Worm (Caenorhabditis elegans) whole organism, early embryonic: ENCODE results near the gene C33D9.13.

Source experiments
- ama-1 ChIP-seq: fragments of 150-350 bp; optimal IDR thresholded peaks from 2 replicates; lab custom pipeline; 2014
- ceh-13 ChIP-seq: fragments of 200-800 bp; sonication (Bioruptor generic); optimal IDR thresholded peaks from 2 replicates; lab custom pipeline; 2018; ENCODE audit warnings: mild to moderate bottlenecking, missing genetic modification characterization, missing compliant biosample characterization
- flt-1 ChIP-seq: fragments of 200-800 bp; sonication (Bioruptor generic); IDR thresholded peaks from 2 replicates; pipeline ENCODE4 v1.3.6; 2022; ENCODE audit warnings: missing genetic modification characterization, missing compliant biosample characterization
- hmbx-1 ChIP-seq: sonication (generic microtip); optimal IDR thresholded peaks from 2 replicates; lab custom pipeline; 2016; ENCODE audit warnings: mild to moderate bottlenecking, missing genetic modification characterization, missing compliant biosample characterization
- hmg-4 ChIP-seq: fragments of 200-800 bp; sonication (Bioruptor generic); optimal IDR thresholded peaks from 2 replicates; lab custom pipeline; 2018; ENCODE audit warnings: mild to moderate bottlenecking, missing genetic modification characterization, missing compliant biosample characterization
- hnd-1 ChIP-seq: sonication (generic microtip); optimal IDR thresholded peaks from 2 replicates; lab custom pipeline; 2016; ENCODE audit warnings: missing genetic modification characterization, missing compliant biosample characterization
- pes-1 ChIP-seq: fragments of 200-800 bp; sonication (Bioruptor generic); IDR thresholded peaks from 2 replicates; pipeline ENCODE4 v1.3.6; 2022; ENCODE audit warnings: missing genetic modification reagents, missing genetic modification characterization, missing compliant biosample characterization
- scrt-1 ChIP-seq: fragments of 200-800 bp; sonication (Bioruptor generic); IDR thresholded peaks from 2 replicates; pipeline ENCODE4 v1.3.6; 2022; ENCODE audit warnings: missing genetic modification characterization, missing compliant biosample characterization
- sea-1 ChIP-seq: fragments of 200-800 bp; sonication (Bioruptor generic); conservative IDR thresholded peaks from 2 replicates; pipeline ENCODE4 v1.3.6; 2022; ENCODE audit warnings: missing genetic modification characterization, missing compliant biosample characterization
- tbx-11 ChIP-seq: fragments of 200-800 bp; sonication (Bioruptor generic); IDR thresholded peaks from 2 replicates; pipeline ENCODE4 v1.3.6; 2022; ENCODE audit warnings: missing genetic modification characterization, missing compliant biosample characterization
- tbx-37 ChIP-seq: fragments of 200-800 bp; sonication (Bioruptor generic); conservative IDR thresholded peaks from 2 replicates; pipeline ENCODE4 v1.3.6; 2022; ENCODE audit warnings: missing genetic modification reagents, missing genetic modification characterization, missing compliant biosample characterization

ce11 chrIV:8782172-8782571 is 2.9 kb downstream of the C33D9.13 start:
- TF ChIP-seq flt-1 (GFP tag; lab: Robert Waterston, UW) (0 out of 2 replicates have a peak, but pooled peaks have one; percentile 6), tbx-11 (GFP tag; lab: Robert Waterston, UW) (no peak), hnd-1 (tag; lab: Kevin White, UChicago) (no peak), pes-1 (GFP tag; lab: Robert Waterston, UW) (no peak), scrt-1 (GFP tag; lab: Robert Waterston, UW) (0 out of 2 replicates have a peak, but pooled peaks have one; percentile 31), tbx-37 (no peak), hmbx-1 (tag; lab: Kevin White, UChicago) (no peak), ama-1 (no peak), hmg-4 (GFP tag; lab: Kevin White, UChicago) (peak; percentile 96), sea-1 (GFP tag; lab: Robert Waterston, UW) (0 out of 2 replicates have a peak, but pooled peaks have one; percentile 23), ceh-13 (GFP tag; lab: Kevin White, UChicago) (no peak)
